Worm (Caenorhabditis elegans) whole organism, mixed stage, embryonic: Measurements from ENCODE around the gene T16G1.2.

ENCODE experiments used
- mls-2 ChIP-seq: sonication (generic microtip); optimal IDR thresholded peaks from 2 replicates; lab custom pipeline; 2016; ENCODE audit warnings: mild to moderate bottlenecking, missing genetic modification characterization, moderate library complexity, missing compliant biosample characterization
- zip-8 ChIP-seq: fragments of 150-350 bp; optimal IDR thresholded peaks from 2 replicates; lab custom pipeline; 2014; ENCODE audit warnings: missing biosample characterization, missing genetic modification characterization

The T16G1.2 gene

DNA sequence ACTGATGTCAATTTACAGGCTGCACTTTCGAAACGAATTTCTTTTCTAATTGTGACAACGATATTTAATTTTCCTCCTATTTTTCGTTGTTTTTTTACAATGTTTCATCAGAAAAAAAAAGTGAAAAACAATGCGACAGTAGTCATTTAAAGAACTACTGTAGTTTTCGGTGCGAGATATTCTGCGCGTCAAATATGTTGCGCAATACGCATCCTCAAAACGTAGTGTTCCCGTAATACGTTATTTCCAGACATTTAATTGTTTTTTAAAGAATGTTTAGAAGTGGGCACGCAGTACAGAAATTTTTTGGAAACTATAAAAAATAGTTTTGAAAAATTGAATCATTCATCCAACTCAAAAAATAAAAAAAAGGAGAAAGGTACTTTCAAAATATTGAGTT lies 44.8 kb downstream of the T16G1.2 start:
- peak; percentile 66 for TF ChIP-seq zip-8 (tag; lab: Kevin White, UChicago)
- no peak for TF ChIP-seq mls-2 (tag; lab: Kevin White, UChicago)
